Worm (Caenorhabditis elegans): Measurements from ENCODE around the gene acbp-3.

Gene acbp-3

ce11 chrX:10933308-10934014 is 30.4 kb downstream of the acbp-3 start:
- no peak for TF ChIP-seq C34F6.9 (tag; optimal IDR thresholded peaks at IDR 0.05)
- no peak for TF ChIP-seq lsy-2 (tag; optimal IDR thresholded peaks at IDR 0.05)
- TF ChIP-seq lin-13 (GFP tag; optimal IDR thresholded peaks at IDR 0.05), result no peak
- no peak for TF ChIP-seq nhr-237 (tag; optimal IDR thresholded peaks at IDR 0.05)
- no peak for TF ChIP-seq nhr-6 (tag; optimal IDR thresholded peaks at IDR 0.05)

ce11 chrX:10941255-10941654 is 38.2 kb downstream of the acbp-3 start, which contains the start of gene pho-7:
TSS of gene pho-7 (minus strand) at chrX:10941355.
- TF ChIP-seq egl-27 (tag; optimal IDR thresholded peaks at IDR 0.05), result no peak
- TF ChIP-seq elt-1 (tag; optimal IDR thresholded peaks at IDR 0.05), result no peak
- no peak for TF ChIP-seq ztf-1 (GFP tag; conservative IDR thresholded peaks at IDR 0.05)
- no peak for TF ChIP-seq sem-4 (tag; optimal IDR thresholded peaks at IDR 0.05)
- no peak for TF ChIP-seq F13H6.1 (tag; optimal IDR thresholded peaks at IDR 0.05)
- TF ChIP-seq skn-1 (tag; optimal IDR thresholded peaks at IDR 0.05), result no peak
- TF ChIP-seq Y55F3AM.14 (GFP tag; optimal IDR thresholded peaks at IDR 0.05), result no peak
- TF ChIP-seq ceh-16 (tag; optimal IDR thresholded peaks at IDR 0.05), result no peak
- no peak for TF ChIP-seq zag-1 (tag; optimal IDR thresholded peaks at IDR 0.05)
- TF ChIP-seq ztf-4 (tag; optimal IDR thresholded peaks at IDR 0.05), result no peak
- TF ChIP-seq unc-39 (tag; optimal IDR thresholded peaks at IDR 0.05), result no peak
- TF ChIP-seq nhr-77 (tag; optimal IDR thresholded peaks at IDR 0.05), result no peak
- no peak for TF ChIP-seq gmeb-1 (tag; optimal IDR thresholded peaks at IDR 0.05)
- no peak for TF ChIP-seq R02D3.7 (tag; optimal IDR thresholded peaks at IDR 0.05)
- no peak for TF ChIP-seq nhr-21 (tag; optimal IDR thresholded peaks at IDR 0.05)
- TF ChIP-seq elt-3 (tag; optimal IDR thresholded peaks at IDR 0.05), result no peak
- no peak for TF ChIP-seq nhr-12 (tag; optimal IDR thresholded peaks at IDR 0.05)
- no peak for TF ChIP-seq unc-55 (GFP tag; optimal IDR thresholded peaks at IDR 0.05)
- no peak for TF ChIP-seq mbf-1 (tag; optimal IDR thresholded peaks at IDR 0.05)

ce11 chrX:10948852-10949251 is 45.8 kb downstream of the acbp-3 start, which contains the start of gene T21B6.3:
TSS of gene T21B6.3 (minus strand) at chrX:10948952.
- TF ChIP-seq lin-39 (tag; optimal IDR thresholded peaks at IDR 0.05), result no peak
- no peak for TF ChIP-seq ztf-1 (GFP tag; conservative IDR thresholded peaks at IDR 0.05)
- TF ChIP-seq C34F6.9 (tag; optimal IDR thresholded peaks at IDR 0.05), result no peak
- TF ChIP-seq mdl-1 (tag; optimal IDR thresholded peaks at IDR 0.05), result no peak
- no peak for TF ChIP-seq lsy-2 (tag; optimal IDR thresholded peaks at IDR 0.05)
- no peak for TF ChIP-seq ceh-82 (tag; optimal IDR thresholded peaks at IDR 0.05)
- no peak for TF ChIP-seq sem-4 (tag; optimal IDR thresholded peaks at IDR 0.05)
- no peak for TF ChIP-seq zag-1 (tag; optimal IDR thresholded peaks at IDR 0.05)
- no peak for TF ChIP-seq nhr-23 (tag; optimal IDR thresholded peaks at IDR 0.05)
- no peak for TF ChIP-seq dmd-4 (tag; optimal IDR thresholded peaks at IDR 0.05)
- TF ChIP-seq elt-1 (tag; optimal IDR thresholded peaks at IDR 0.05), result no peak
- no peak for TF ChIP-seq nhr-12 (tag; optimal IDR thresholded peaks at IDR 0.05)
- no peak for TF ChIP-seq nhr-11 (tag; optimal IDR thresholded peaks at IDR 0.05)
- no peak for TF ChIP-seq R02D3.7 (tag; optimal IDR thresholded peaks at IDR 0.05)
- no peak for TF ChIP-seq unc-55 (GFP tag; optimal IDR thresholded peaks at IDR 0.05)

ce11 chrX:10951168-10951567 is 48.1 kb downstream of the acbp-3 start, which contains the start of gene K09C8.7:
TSS of gene K09C8.7 (minus strand) at chrX:10951393.
- no peak for TF ChIP-seq sem-4 (tag; optimal IDR thresholded peaks at IDR 0.05)
- no peak for TF ChIP-seq ceh-82 (tag; optimal IDR thresholded peaks at IDR 0.05)
- TF ChIP-seq elt-1 (tag; optimal IDR thresholded peaks at IDR 0.05), result no peak
- TF ChIP-seq ztf-1 (GFP tag; conservative IDR thresholded peaks at IDR 0.05), result no peak
- no peak for TF ChIP-seq ZK546.5 (tag; optimal IDR thresholded peaks at IDR 0.05)
- TF ChIP-seq Y55F3AM.14 (GFP tag; optimal IDR thresholded peaks at IDR 0.05), result no peak
- no peak for TF ChIP-seq aly-2 (tag; optimal IDR thresholded peaks at IDR 0.05)
- TF ChIP-seq peb-1 (tag; optimal IDR thresholded peaks at IDR 0.05), result no peak
- no peak for TF ChIP-seq nhr-10 (tag; optimal IDR thresholded peaks at IDR 0.05)
- no peak for TF ChIP-seq lsy-2 (tag; optimal IDR thresholded peaks at IDR 0.05)
- no peak for TF ChIP-seq C34F6.9 (tag; optimal IDR thresholded peaks at IDR 0.05)
- no peak for TF ChIP-seq dmd-4 (tag; optimal IDR thresholded peaks at IDR 0.05)
- TF ChIP-seq unc-62 (GFP tag; optimal IDR thresholded peaks at IDR 0.05), result no peak
- no peak for TF ChIP-seq nhr-25 (tag; optimal IDR thresholded peaks at IDR 0.05)
- TF ChIP-seq nhr-12 (tag; optimal IDR thresholded peaks at IDR 0.05), result no peak
- no peak for TF ChIP-seq mab-5 (tag; optimal IDR thresholded peaks at IDR 0.05)
- no peak for TF ChIP-seq mdl-1 (tag; optimal IDR thresholded peaks at IDR 0.05)
- no peak for TF ChIP-seq mbf-1 (tag; optimal IDR thresholded peaks at IDR 0.05)
- TF ChIP-seq sma-3 (GFP tag; optimal IDR thresholded peaks at IDR 0.05), result no peak

Data from whole organism, L2 larva.